Worm (Caenorhabditis elegans): ENCODE measurements around the gene sre-47.

sre-47 gene

DNA sequence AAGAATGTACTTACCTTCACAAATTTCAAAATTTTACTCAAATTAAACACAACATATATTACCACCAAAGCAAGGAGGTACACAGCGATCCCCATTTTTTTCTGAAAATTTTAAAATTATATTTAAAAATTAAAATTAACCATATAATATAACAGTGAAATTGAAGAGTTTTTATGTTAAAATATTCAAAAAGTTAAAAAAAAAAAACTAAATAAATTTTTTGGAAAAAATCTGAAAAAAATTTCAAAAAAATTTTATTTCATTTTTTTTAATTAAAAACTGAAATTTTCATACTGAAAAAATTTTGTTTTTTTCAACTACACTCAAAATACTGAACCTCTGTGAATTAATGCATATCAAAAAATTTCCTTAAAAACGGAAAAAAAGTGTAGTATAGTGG lies 32.4 kb upstream of the sre-47 start, which contains the start of gene cyp-37A1:
TSS of gene cyp-37A1 (minus strand) at position 101 of the 400 bp plus-strand sequence.
- no peak for TF ChIP-seq zip-5 (tag; optimal IDR thresholded peaks at IDR 0.05)
- no peak for TF ChIP-seq ceh-48 (tag; optimal IDR thresholded peaks at IDR 0.05)
- no peak for TF ChIP-seq ceh-2 (tag; optimal IDR thresholded peaks at IDR 0.05)
- no peak for TF ChIP-seq K09A11.1 (tag; optimal IDR thresholded peaks at IDR 0.05; ENCODE audit: insufficient read depth)
- TF ChIP-seq Y22D7AL.16 (tag; optimal IDR thresholded peaks at IDR 0.05) = no peak
- no peak for TF ChIP-seq F13H6.1 (tag; optimal IDR thresholded peaks at IDR 0.05)
- no peak for TF ChIP-seq T23F11.4 (GFP tag; optimal IDR thresholded peaks at IDR 0.05)
- TF ChIP-seq unc-86 (tag; optimal IDR thresholded peaks at IDR 0.05) = no peak
- no peak for TF ChIP-seq lin-11 (tag; optimal IDR thresholded peaks at IDR 0.05)
- TF ChIP-seq hlh-15 (tag; optimal IDR thresholded peaks at IDR 0.05) = no peak
- TF ChIP-seq nhr-11 (tag; optimal IDR thresholded peaks at IDR 0.05) = no peak

DNA sequence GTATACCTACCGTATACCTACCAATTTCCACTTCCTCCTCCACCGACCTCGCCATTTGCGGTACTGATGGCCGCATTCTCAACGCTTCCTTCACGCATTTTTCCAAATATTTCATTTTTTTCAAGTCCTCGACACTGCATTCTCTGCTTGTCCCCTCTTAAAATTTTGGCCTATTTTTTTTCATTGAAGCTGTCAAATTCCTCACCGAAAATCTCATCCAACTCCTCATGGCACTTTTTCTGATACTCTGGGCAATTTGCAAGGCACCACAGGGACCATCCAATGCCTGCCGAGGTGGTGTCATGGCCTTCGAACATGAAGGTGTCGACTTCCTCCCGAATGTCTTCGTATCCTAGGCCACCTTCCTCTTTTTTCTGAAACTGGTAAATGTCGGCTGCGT lies 30.2 kb upstream of the sre-47 start:
- no peak for TF ChIP-seq hlh-8 (tag; optimal IDR thresholded peaks at IDR 0.05)
- TF ChIP-seq tbx-7 (tag; optimal IDR thresholded peaks at IDR 0.05) = no peak
- no peak for TF ChIP-seq ref-2 (tag; optimal IDR thresholded peaks at IDR 0.05)
- no peak for TF ChIP-seq C08G9.2 (tag; optimal IDR thresholded peaks at IDR 0.05)
- no peak for TF ChIP-seq ahr-1 (tag; optimal IDR thresholded peaks at IDR 0.05)
- no peak for TF ChIP-seq fkh-6 (tag; optimal IDR thresholded peaks at IDR 0.05)
- TF ChIP-seq sox-2 (GFP tag; IDR thresholded peaks at IDR 0.05) = no peak
- no peak for TF ChIP-seq Y22D7AL.16 (tag; optimal IDR thresholded peaks at IDR 0.05)
- TF ChIP-seq madf-2 (tag; optimal IDR thresholded peaks at IDR 0.05) = no peak

DNA sequence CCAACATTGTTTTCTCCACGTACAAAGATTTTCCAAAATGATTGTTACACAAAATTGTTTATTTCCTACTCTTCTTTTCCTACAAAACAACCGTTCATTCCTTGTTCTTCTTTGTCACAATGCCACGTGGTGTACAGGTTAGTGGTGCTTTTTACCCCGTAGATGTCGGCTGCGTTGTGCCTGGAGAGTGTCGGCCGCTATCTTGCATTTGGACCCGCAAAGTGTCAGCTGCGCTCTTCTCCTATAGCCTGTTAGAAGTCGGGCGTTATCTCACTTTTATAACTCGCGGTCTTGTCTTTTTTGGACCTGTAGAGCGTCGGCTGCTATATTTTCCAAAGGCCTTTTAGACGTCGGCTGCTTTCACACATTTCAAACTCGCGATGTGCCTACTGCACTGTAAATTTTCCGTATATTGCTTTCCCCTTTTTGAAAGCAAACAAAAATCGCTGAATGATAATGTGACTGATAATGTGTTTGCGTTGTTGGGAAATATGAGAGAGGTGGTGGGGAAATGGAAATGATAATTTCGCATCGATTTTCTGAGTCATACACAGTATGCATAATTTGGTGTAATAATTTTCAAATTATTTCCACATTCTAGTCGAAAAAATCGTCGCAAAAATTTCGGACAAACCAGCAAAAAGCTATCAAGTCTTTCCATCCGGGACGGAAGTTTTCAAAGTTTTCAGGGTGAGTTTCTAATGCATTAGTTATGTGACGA lies 26.4 kb upstream of the sre-47 start, which contains the start of gene F01D5.8:
TSS of gene F01D5.8 (plus strand) at position 51 of the 721 bp plus-strand sequence.
- TF ChIP-seq hlh-30 (tag; optimal IDR thresholded peaks at IDR 0.05; ENCODE audit: insufficient read depth) = no peak
- TF ChIP-seq ceh-18 (tag; optimal IDR thresholded peaks at IDR 0.05) = no peak

DNA sequence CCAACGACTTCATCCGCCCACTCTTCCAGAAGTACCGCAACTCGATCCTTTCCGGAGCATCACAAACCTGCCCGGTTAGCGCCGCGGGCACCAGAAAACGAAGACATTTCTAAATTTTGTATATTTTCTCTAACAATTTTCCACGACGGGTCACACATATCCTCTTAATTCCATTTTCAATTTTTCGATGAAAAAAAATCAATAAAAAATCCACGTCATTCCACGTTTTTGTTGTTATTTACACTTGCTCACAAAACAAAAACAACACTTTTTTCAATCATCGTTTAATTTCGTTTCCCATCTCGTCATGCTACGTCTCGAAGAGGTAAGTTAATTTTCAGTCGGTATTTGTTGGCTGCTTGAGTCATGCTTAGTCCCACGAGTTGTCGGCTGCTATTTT lies 23.9 kb upstream of the sre-47 start, which contains the start of gene F01D5.7:
TSS of gene F01D5.7 (plus strand) at position 301 of the 400 bp plus-strand sequence.
- TF ChIP-seq ceh-45 (GFP tag; IDR thresholded peaks at IDR 0.05) (no peak), gmeb-2 (tag; optimal IDR thresholded peaks at IDR 0.05) (no peak), fax-1 (tag; optimal IDR thresholded peaks at IDR 0.05) (no peak), ceh-9 (tag; optimal IDR thresholded peaks at IDR 0.05) (no peak), ceh-2 (tag; optimal IDR thresholded peaks at IDR 0.05) (no peak), ztf-16 (tag; optimal IDR thresholded peaks at IDR 0.05) (no peak), sox-2 (GFP tag; IDR thresholded peaks at IDR 0.05) (no peak), hlh-30 (tag; optimal IDR thresholded peaks at IDR 0.05; ENCODE audit: insufficient read depth) (no peak), tbx-7 (tag; optimal IDR thresholded peaks at IDR 0.05) (no peak), C08G9.2 (tag; optimal IDR thresholded peaks at IDR 0.05) (no peak), unc-3 (GFP tag; conservative IDR thresholded peaks at IDR 0.05) (no peak), unc-3 (tag; optimal IDR thresholded peaks at IDR 0.05) (no peak), unc-55 (GFP tag; optimal IDR thresholded peaks at IDR 0.05) (no peak), Y22D7AL.16 (tag; optimal IDR thresholded peaks at IDR 0.05) (no peak), nhr-232 (tag; optimal IDR thresholded peaks at IDR 0.05) (no peak), lin-11 (tag; optimal IDR thresholded peaks at IDR 0.05) (no peak), nhr-11 (tag; optimal IDR thresholded peaks at IDR 0.05) (no peak), eyg-1 (tag; optimal IDR thresholded peaks at IDR 0.05) (no peak)

DNA sequence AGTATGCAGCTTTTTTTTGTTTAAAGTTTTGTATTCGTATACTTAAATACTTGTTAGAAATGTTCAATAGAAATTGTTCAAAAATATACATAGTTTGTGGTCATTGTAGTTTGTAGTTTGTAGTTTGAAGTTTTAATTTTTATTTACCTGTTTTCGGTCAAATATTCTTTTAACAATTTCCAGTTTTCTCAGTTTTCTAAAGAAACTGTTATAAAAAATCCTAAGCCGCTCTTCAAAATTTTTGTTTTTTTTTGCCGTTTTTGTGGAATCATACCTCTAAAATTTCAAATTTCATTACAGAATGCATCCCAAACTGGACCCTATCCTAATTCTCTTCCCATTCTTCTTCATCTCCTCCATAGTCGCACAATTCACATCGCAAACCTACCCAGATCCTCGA lies 21.8 kb upstream of the sre-47 start, which contains the start of gene F01D5.6:
TSS of gene F01D5.6 (plus strand) at position 301 of the 400 bp plus-strand sequence.
- no peak for TF ChIP-seq F13H6.1 (tag; optimal IDR thresholded peaks at IDR 0.05)
- no peak for TF ChIP-seq madf-2 (tag; optimal IDR thresholded peaks at IDR 0.05)
- TF ChIP-seq ceh-31 (tag; optimal IDR thresholded peaks at IDR 0.05) = no peak
- no peak for TF ChIP-seq hlh-30 (tag; optimal IDR thresholded peaks at IDR 0.05; ENCODE audit: insufficient read depth)
- TF ChIP-seq pag-3 (tag; optimal IDR thresholded peaks at IDR 0.05; ENCODE audit: borderline replicate concordance) = no peak
- no peak for TF ChIP-seq ceh-14 (tag; optimal IDR thresholded peaks at IDR 0.05)
- no peak for TF ChIP-seq nhr-232 (tag; optimal IDR thresholded peaks at IDR 0.05)
- TF ChIP-seq pqm-1 (tag; optimal IDR thresholded peaks at IDR 0.05) = no peak
- no peak for TF ChIP-seq fkh-10 (GFP tag; optimal IDR thresholded peaks at IDR 0.05)
- no peak for TF ChIP-seq tbx-7 (tag; optimal IDR thresholded peaks at IDR 0.05)
- TF ChIP-seq pax-1 (tag; optimal IDR thresholded peaks at IDR 0.05) = no peak
- TF ChIP-seq ama-1 (optimal IDR thresholded peaks at IDR 0.05) = no peak

Measured in whole organism, late embryonic.